Worm (Caenorhabditis elegans): Measurements from ENCODE around the gene Y53F4B.23.

ce11 chrII:15135886-15136285, 11.6 kb downstream of the Y53F4B.23 start, which contains the start of gene Y53F4B.25:
- TF ChIP-seq nhr-76 (tag; optimal IDR thresholded peaks at IDR 0.05) (no peak), egl-27 (tag; optimal IDR thresholded peaks at IDR 0.05) (no peak), ceh-28 (tag; optimal IDR thresholded peaks at IDR 0.05) (no peak), dmd-6 (GFP tag; IDR thresholded peaks at IDR 0.05) (no peak), set-16 (GFP tag; IDR thresholded peaks at IDR 0.05) (no peak), saeg-2 (GFP tag; IDR thresholded peaks at IDR 0.05) (no peak)
